Worm (Caenorhabditis elegans) whole organism, L4 larva: ENCODE data around the gene etc-1.

Experiments used
- F10B5.3 ChIP-seq: sonication (generic microtip); optimal IDR thresholded peaks from 2 replicates; lab custom pipeline; 2016; ENCODE audit warnings: mild to moderate bottlenecking, missing genetic modification characterization, missing compliant biosample characterization
- aly-2 ChIP-seq: sonication (generic microtip); optimal IDR thresholded peaks from 2 replicates; lab custom pipeline; 2018; ENCODE audit warnings: missing biosample characterization, missing genetic modification characterization
- ama-1 ChIP-seq: fragments of 150-350 bp; optimal IDR thresholded peaks from 2 replicates; lab custom pipeline; 2014; ENCODE audit warnings: inconsistent platforms, mixed read lengths
- ces-1 ChIP-seq: fragments of 150-350 bp; sonication (generic microtip); optimal IDR thresholded peaks from 4 replicates; lab custom pipeline; 2014; ENCODE audit warnings: missing biosample characterization, missing genetic modification reagents, missing genetic modification characterization
- daf-19 ChIP-seq: fragments of 200-800 bp; sonication (Bioruptor generic); conservative IDR thresholded peaks from 2 replicates; pipeline ENCODE4 v1.3.6; 2022; ENCODE audit warnings: missing genetic modification characterization, missing compliant biosample characterization
- fos-1 ChIP-seq: fragments of 150-350 bp; optimal IDR thresholded peaks from 2 replicates; lab custom pipeline; 2014; ENCODE audit warnings: missing biosample characterization, missing genetic modification characterization
- lin-38 ChIP-seq: fragments of 200-800 bp; sonication (Bioruptor generic); IDR thresholded peaks from 2 replicates; pipeline ENCODE4 v1.3.6; 2022; ENCODE audit warnings: missing genetic modification reagents, missing genetic modification characterization, missing compliant biosample characterization
- nhr-11 ChIP-seq: fragments of 150-350 bp; optimal IDR thresholded peaks from 2 replicates; lab custom pipeline; 2014; ENCODE audit warnings: missing biosample characterization, missing genetic modification characterization
- nhr-41 ChIP-seq: fragments of 200-800 bp; sonication (Bioruptor generic); IDR thresholded peaks from 2 replicates; pipeline ENCODE4 v1.3.6; 2022; ENCODE audit warnings: missing genetic modification reagents, missing genetic modification characterization, missing compliant biosample characterization
- nhr-77 ChIP-seq: fragments of 150-350 bp; optimal IDR thresholded peaks from 2 replicates; lab custom pipeline; 2014; ENCODE audit warnings: missing biosample characterization, missing genetic modification characterization
- pha-4 ChIP-seq, 2 experiments: fragments of 150-350 bp in 1 of 2; fragments of 200-800 bp in 1 of 2; sonication (Bioruptor generic) in 1 of 2; IDR thresholded peaks in 1 of 2; optimal IDR thresholded peaks in 1 of 2; 2 replicates each; pipeline versions ENCODE4 v1.3.6 to Lab custom; 2014 to 2022; ENCODE audit warnings: missing genetic modification characterization in 2 of 2, missing genetic modification reagents in 2 of 2, missing biosample characterization in 1 of 2, missing compliant biosample characterization in 1 of 2
- pqm-1 ChIP-seq: sonication (generic microtip); optimal IDR thresholded peaks from 2 replicates; lab custom pipeline; 2017; ENCODE audit warnings: missing biosample characterization, missing genetic modification characterization
- unc-39 ChIP-seq: sonication (generic microtip); optimal IDR thresholded peaks from 2 replicates; lab custom pipeline; 2017; ENCODE audit warnings: missing biosample characterization, missing genetic modification characterization

DNA sequence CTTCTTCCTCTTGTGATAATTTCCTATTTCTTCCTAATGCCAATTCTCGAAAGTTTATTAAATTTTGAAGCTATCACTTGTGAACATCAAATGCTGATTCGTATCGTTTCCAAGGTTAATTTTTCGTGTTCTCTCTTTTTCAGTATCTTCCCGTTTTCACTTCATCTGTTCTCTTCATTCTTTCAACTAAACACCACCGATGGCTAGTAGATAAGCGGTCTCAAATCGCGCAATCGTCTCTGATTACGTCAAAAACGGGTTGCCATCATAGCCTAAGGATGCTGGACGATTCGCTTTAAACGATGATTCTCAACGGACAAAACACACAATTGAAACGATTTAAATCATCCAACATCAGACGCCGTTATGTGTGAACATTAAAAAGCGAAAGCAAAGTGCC, 52.9 kb downstream of the etc-1 start:
- TF ChIP-seq ama-1 (lab: Kevin White, UChicago) (peak; percentile 14), nhr-77 (tag; lab: Kevin White, UChicago) (no peak), fos-1 (tag; lab: Kevin White, UChicago) (no peak), nhr-41 (GFP tag; lab: Robert Waterston, UW) (no peak), nhr-11 (tag; lab: Kevin White, UChicago) (no peak), pqm-1 (tag; lab: Kevin White, UChicago) (no peak), F10B5.3 (tag; lab: Kevin White, UChicago) (no peak), ces-1 (no peak), lin-38 (no peak), pha-4 (GFP tag; IDR thresholded peaks at IDR 0.05; lab: Robert Waterston, UW) (no peak), pha-4 (tag; optimal IDR thresholded peaks at IDR 0.05; lab: Kevin White, UChicago) (no peak), aly-2 (no peak), daf-19 (GFP tag; lab: Robert Waterston, UW) (no peak), unc-39 (tag; lab: Kevin White, UChicago) (no peak)
